Worm (Caenorhabditis elegans): ENCODE data around the gene F07E5.8.

ce11 chrII:2114488-2114887 lies 39.1 kb upstream of the F07E5.8 start:
- no peak for TF ChIP-seq attf-4 (tag; optimal IDR thresholded peaks at IDR 0.05)
- no peak for TF ChIP-seq snpc-1.2 (GFP tag; IDR thresholded peaks at IDR 0.05)
- TF ChIP-seq ces-1 (GFP tag; optimal IDR thresholded peaks at IDR 0.05), result no peak
- TF ChIP-seq pha-4 (GFP tag; IDR thresholded peaks at IDR 0.05), result no peak
- TF ChIP-seq pha-4 (tag; optimal IDR thresholded peaks at IDR 0.05), result no peak
- TF ChIP-seq jun-1 (tag; optimal IDR thresholded peaks at IDR 0.05), result no peak
- TF ChIP-seq nhr-10 (tag; optimal IDR thresholded peaks at IDR 0.05), result no peak
- TF ChIP-seq lin-15B (tag; optimal IDR thresholded peaks at IDR 0.05), result no peak
- TF ChIP-seq nhr-111 (GFP tag; optimal IDR thresholded peaks at IDR 0.05), result no peak
- TF ChIP-seq lin-13 (GFP tag; optimal IDR thresholded peaks at IDR 0.05), result no peak
- no peak for TF ChIP-seq unc-130 (GFP tag; optimal IDR thresholded peaks at IDR 0.05)
